Worm (Caenorhabditis elegans) whole organism, midembryonic: Measurements from ENCODE around the gene Y43F8C.16.

ENCODE experiments used
- T22C8.4 ChIP-seq: fragments of 200-800 bp; sonication (Bioruptor generic); IDR thresholded peaks from 2 replicates; pipeline ENCODE4 v1.3.6; 2022; ENCODE audit warnings: missing genetic modification characterization, missing compliant biosample characterization
- flt-1 ChIP-seq: fragments of 200-800 bp; sonication (Bioruptor generic); IDR thresholded peaks from 2 replicates; pipeline ENCODE4 v1.3.6; 2022; ENCODE audit warnings: missing genetic modification characterization, missing compliant biosample characterization
- klf-2 ChIP-seq: fragments of 200-800 bp; sonication (Bioruptor generic); conservative IDR thresholded peaks from 2 replicates; pipeline ENCODE4 v1.3.6; 2022; ENCODE audit warnings: missing genetic modification reagents, missing genetic modification characterization, missing compliant biosample characterization
- med-1 ChIP-seq: sonication (generic microtip); optimal IDR thresholded peaks from 2 replicates; lab custom pipeline; 2017; ENCODE audit warnings: missing genetic modification characterization, mild to moderate bottlenecking, missing compliant biosample characterization, antibody characterized with exemption, missing genetic modification reagents; ENCODE audit not compliant: insufficient read depth
- ref-1 ChIP-seq: fragments of 200-800 bp; sonication (Bioruptor generic); conservative IDR thresholded peaks from 2 replicates; pipeline ENCODE4 v1.3.6; 2022; ENCODE audit warnings: missing genetic modification reagents, missing genetic modification characterization, missing compliant biosample characterization
- ztf-23 ChIP-seq: fragments of 200-800 bp; sonication (Bioruptor generic); IDR thresholded peaks from 2 replicates; pipeline ENCODE4 v1.3.6; 2022; ENCODE audit warnings: missing genetic modification reagents, missing genetic modification characterization, missing compliant biosample characterization
- ztf-29 ChIP-seq: fragments of 200-800 bp; sonication (Bioruptor generic); IDR thresholded peaks from 2 replicates; pipeline ENCODE4 v1.3.6; 2022; ENCODE audit warnings: missing genetic modification reagents, missing genetic modification characterization, missing compliant biosample characterization

- TF ChIP-seq med-1 (no peak), flt-1 (GFP tag; lab: Robert Waterston, UW) (no peak), T22C8.4 (GFP tag; lab: Robert Waterston, UW) (no peak), ztf-23 (GFP tag; lab: Robert Waterston, UW) (no peak), ref-1 (GFP tag; lab: Robert Waterston, UW) (no peak), ztf-29 (GFP tag; lab: Robert Waterston, UW) (no peak), klf-2 (no peak)
Measured at ce11 chrV:19671816-19672215, 43.5 kb downstream of the Y43F8C.16 start.
